Fruit fly (Drosophila melanogaster): ENCODE results near the gene btn.

btn gene

dm6 chr3R:22589311-22589710 lies 2.9 kb upstream of the btn start (continued):
- no peak for TF ChIP-seq pb (GFP tag; optimal IDR thresholded peaks at IDR 0.05)
- peak; percentile 79 for TF ChIP-seq CG17359 (tag; optimal IDR thresholded peaks at IDR 0.05)
- TF ChIP-seq sr (GFP tag; IDR thresholded peaks at IDR 0.05): no peak
- no peak for TF ChIP-seq CTCF (GFP tag; optimal IDR thresholded peaks at IDR 0.05)
- TF ChIP-seq CG5953 (GFP tag; IDR thresholded peaks at IDR 0.05): 0 out of 2 replicates have a peak, but pooled peaks have one; percentile 25
- no peak for TF ChIP-seq CG12155 (GFP tag; optimal IDR thresholded peaks at IDR 0.05)
- TF ChIP-seq CG11247 (GFP tag; IDR thresholded peaks at IDR 0.05): 0 out of 2 replicates have a peak, but pooled peaks have one; percentile 24
- no peak for TF ChIP-seq kni (GFP tag; optimal IDR thresholded peaks at IDR 0.05)
- peak; percentile 6 for TF ChIP-seq Lhr (GFP tag; optimal IDR thresholded peaks at IDR 0.05)
- TF ChIP-seq vvl (GFP tag; IDR thresholded peaks at IDR 0.05): peak; percentile 30; the same call in 1 of the 2 replicates
- TF ChIP-seq Dbx (GFP tag; IDR thresholded peaks at IDR 0.05): no peak
- TF ChIP-seq sima (GFP tag; optimal IDR thresholded peaks at IDR 0.05): no peak
- TF ChIP-seq CG2116 (GFP tag; optimal IDR thresholded peaks at IDR 0.05): no peak
- no peak for TF ChIP-seq CG10959 (GFP tag; IDR thresholded peaks at IDR 0.05)
- no peak for TF ChIP-seq Gug (GFP tag; IDR thresholded peaks at IDR 0.05)
- peak; percentile 47; the same call in 2 of the 3 replicates for TF ChIP-seq CG17361 (GFP tag; IDR thresholded peaks at IDR 0.05)
- TF ChIP-seq CG15696 (tag; optimal IDR thresholded peaks at IDR 0.05): peak; percentile 45
- TF ChIP-seq chif (GFP tag; optimal IDR thresholded peaks at IDR 0.05): peak; percentile 2 to 31
- TF ChIP-seq CG42726 (GFP tag; IDR thresholded peaks at IDR 0.05; ENCODE audit: partially characterized antibody): no peak
- TF ChIP-seq br (optimal IDR thresholded peaks at IDR 0.05): no peak
- TF ChIP-seq CG15011 (GFP tag; optimal IDR thresholded peaks at IDR 0.05): peak; percentile 25
- no peak for TF ChIP-seq psq (GFP tag; optimal IDR thresholded peaks at IDR 0.05)
- no peak for TF ChIP-seq YL-1 (GFP tag; optimal IDR thresholded peaks at IDR 0.05)
- no peak for TF ChIP-seq usp (GFP tag; optimal IDR thresholded peaks at IDR 0.05)
- no peak for TF ChIP-seq Oaz (GFP tag; IDR thresholded peaks at IDR 0.05)
- peak; percentile 65 for TF ChIP-seq CG1529 (GFP tag; optimal IDR thresholded peaks at IDR 0.05)
- TF ChIP-seq CG9609 (GFP tag; optimal IDR thresholded peaks at IDR 0.05): no peak
- no peak for TF ChIP-seq zen2 (GFP tag; IDR thresholded peaks at IDR 0.05; ENCODE audit: partially characterized antibody)
- no peak for TF ChIP-seq CG17328 (GFP tag; IDR thresholded peaks at IDR 0.05)
- TF ChIP-seq CoRest (tag; optimal IDR thresholded peaks at IDR 0.05): peak; percentile 4
- no peak for TF ChIP-seq CG9817 (tag; optimal IDR thresholded peaks at IDR 0.05)
- TF ChIP-seq H15 (GFP tag; IDR thresholded peaks at IDR 0.05): no peak
- no peak for TF ChIP-seq unc-4 (GFP tag; IDR thresholded peaks at IDR 0.05; ENCODE audit: partially characterized antibody)
- TF ChIP-seq CG8388 (GFP tag; optimal IDR thresholded peaks at IDR 0.05): peak; percentile 29
- TF ChIP-seq dmrt11E (tag; optimal IDR thresholded peaks at IDR 0.05): peak; percentile 50
- TF ChIP-seq GATAe (GFP tag; conservative IDR thresholded peaks at IDR 0.05): no peak
- no peak for TF ChIP-seq stwl (tag; optimal IDR thresholded peaks at IDR 0.05)
- TF ChIP-seq nmo (GFP tag; optimal IDR thresholded peaks at IDR 0.05): peak; percentile 30
- peak; percentile 30 for TF ChIP-seq Jarid2 (GFP tag; optimal IDR thresholded peaks at IDR 0.05)
- no peak for TF ChIP-seq twi (tag; optimal IDR thresholded peaks at IDR 0.05)
- no peak for TF ChIP-seq insv (GFP tag; optimal IDR thresholded peaks at IDR 0.05)
- TF ChIP-seq Mrtf (GFP tag; IDR thresholded peaks at IDR 0.05): peak; percentile 31; the same call in 1 of the 3 replicates
- no peak for TF ChIP-seq Adf1 (GFP tag; IDR thresholded peaks at IDR 0.05)
- TF ChIP-seq CG10321 (GFP tag; IDR thresholded peaks at IDR 0.05): no peak
- TF ChIP-seq CG17912 (GFP tag; optimal IDR thresholded peaks at IDR 0.05): no peak
- TF ChIP-seq Rx (GFP tag; IDR thresholded peaks at IDR 0.05): no peak
- TF ChIP-seq ham (GFP tag; IDR thresholded peaks at IDR 0.05): no peak
- TF ChIP-seq NFAT (GFP tag; IDR thresholded peaks at IDR 0.05): no peak
- peak; percentile 41 for TF ChIP-seq CG12104 (GFP tag; optimal IDR thresholded peaks at IDR 0.05)
- no peak for TF ChIP-seq slou (GFP tag; optimal IDR thresholded peaks at IDR 0.05)
- no peak for TF ChIP-seq Xbp1 (GFP tag; optimal IDR thresholded peaks at IDR 0.05)
- TF ChIP-seq NC2β (GFP tag; optimal IDR thresholded peaks at IDR 0.05): no peak
- no peak for TF ChIP-seq CG13123 (GFP tag; optimal IDR thresholded peaks at IDR 0.05)

Measured in whole organism, embryonic.